Fruit fly (Drosophila melanogaster) S2 (cell line): ENCODE results near the gene Fdh.

Source experiments
- CG8478 ChIP-seq: fragments of >200 bp; optimal IDR thresholded peaks from 2 replicates; lab custom pipeline; 2018
- CTCF ChIP-seq, 2 experiments: fragments of >200 bp; optimal IDR thresholded peaks; 2 replicates each; lab custom pipeline; 2018

DNA sequence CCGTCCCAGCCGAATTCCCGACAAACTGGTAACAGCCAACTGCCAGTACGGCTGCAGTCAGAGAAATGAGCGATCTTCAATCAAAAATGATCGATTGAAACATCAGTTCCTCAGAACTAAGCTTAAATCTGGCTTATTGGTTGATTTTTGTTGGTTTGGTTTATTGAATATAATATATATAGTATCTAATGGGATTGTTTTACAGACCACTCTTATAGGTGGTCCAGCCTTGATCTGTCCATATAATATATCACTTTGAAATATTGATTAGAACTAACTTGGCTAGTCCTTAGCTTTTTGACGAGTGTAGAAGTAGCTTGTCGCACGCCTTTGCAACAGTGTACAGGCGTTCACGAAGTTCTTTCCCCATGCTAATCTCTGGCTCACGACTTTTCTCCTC is 29.8 kb downstream of the Fdh start:
- no peak for TF ChIP-seq CG8478 (lab: Kevin White, UChicago)
- TF ChIP-seq CTCF (optimal IDR thresholded peaks at IDR 0.05; lab: Kevin White, UChicago): no peak
